Worm (Caenorhabditis elegans): ENCODE measurements around the gene R10D12.1.

R10D12.1 gene

ce11 chrV:13936052-13936451 is 1.6 kb upstream of the R10D12.1 start:
- TF ChIP-seq snpc-1.3 (tag; optimal IDR thresholded peaks at IDR 0.05; ENCODE audit: insufficient read depth) (no peak), egrh-3 (GFP tag; IDR thresholded peaks at IDR 0.05) (no peak), cebp-2 (GFP tag; IDR thresholded peaks at IDR 0.05) (no peak), ama-1 (optimal IDR thresholded peaks at IDR 0.05) (no peak), ama-1 (GFP tag; optimal IDR thresholded peaks at IDR 0.05) (no peak), ets-4 (GFP tag; optimal IDR thresholded peaks at IDR 0.05) (no peak), nhr-90 (tag; optimal IDR thresholded peaks at IDR 0.05) (no peak), egl-44 (GFP tag; IDR thresholded peaks at IDR 0.05) (no peak), akir-1 (GFP tag; optimal IDR thresholded peaks at IDR 0.05) (no peak), T07F8.4 (tag; optimal IDR thresholded peaks at IDR 0.05) (no peak), chd-7 (tag; optimal IDR thresholded peaks at IDR 0.05) (no peak), egl-18 (GFP tag; IDR thresholded peaks at IDR 0.05) (no peak), nfyb-1 (GFP tag; IDR thresholded peaks at IDR 0.05) (no peak), ztf-18 (tag; optimal IDR thresholded peaks at IDR 0.05) (no peak), nhr-179 (tag; optimal IDR thresholded peaks at IDR 0.05) (no peak), Y67H2A.10 (GFP tag; conservative IDR thresholded peaks at IDR 0.05) (no peak), lsy-27 (tag; optimal IDR thresholded peaks at IDR 0.05; ENCODE audit: borderline replicate concordance, insufficient read depth) (no peak), Y56A3A.18 (GFP tag; IDR thresholded peaks at IDR 0.05) (no peak), F33H1.4 (GFP tag; IDR thresholded peaks at IDR 0.05) (no peak), B0261.1 (tag; optimal IDR thresholded peaks at IDR 0.05) (no peak), zim-3 (tag; optimal IDR thresholded peaks at IDR 0.05) (no peak)

- TF ChIP-seq ama-1 (optimal IDR thresholded peaks at IDR 0.05) (no peak), ama-1 (GFP tag; optimal IDR thresholded peaks at IDR 0.05) (no peak), ceh-100 (GFP tag; IDR thresholded peaks at IDR 0.05) (no peak), F23B12.7 (tag; optimal IDR thresholded peaks at IDR 0.05; ENCODE audit: insufficient read depth) (no peak), snpc-1.1 (tag; optimal IDR thresholded peaks at IDR 0.05; ENCODE audit: insufficient read depth) (no peak), snpc-1.3 (tag; optimal IDR thresholded peaks at IDR 0.05; ENCODE audit: insufficient read depth) (no peak), xnd-1 (tag; optimal IDR thresholded peaks at IDR 0.05) (no peak), pbrm-1 (GFP tag; IDR thresholded peaks at IDR 0.05) (no peak), K12H6.12 (tag; optimal IDR thresholded peaks at IDR 0.05) (no peak), nhr-179 (tag; optimal IDR thresholded peaks at IDR 0.05) (no peak), nhr-120 (GFP tag; IDR thresholded peaks at IDR 0.05) (no peak), lin-35 (GFP tag; optimal IDR thresholded peaks at IDR 0.05) (no peak), unc-130 (GFP tag; optimal IDR thresholded peaks at IDR 0.05) (no peak), sdz-38 (tag; optimal IDR thresholded peaks at IDR 0.05) (no peak), Y53F4B.3 (GFP tag; IDR thresholded peaks at IDR 0.05) (no peak), ceh-40 (GFP tag; IDR thresholded peaks at IDR 0.05) (no peak)
Measured at ce11 chrV:13935423-13935822, 978 bp upstream of the R10D12.1 start.

ce11 chrV:13931952-13932351 is 2.5 kb downstream of the R10D12.1 start:
- TF ChIP-seq madf-8 (GFP tag; conservative IDR thresholded peaks at IDR 0.05), result no peak
- no peak for TF ChIP-seq aptf-3 (GFP tag; IDR thresholded peaks at IDR 0.05)
- TF ChIP-seq F10E7.11 (tag; optimal IDR thresholded peaks at IDR 0.05), result no peak
- no peak for TF ChIP-seq hmg-20 (GFP tag; IDR thresholded peaks at IDR 0.05)
- no peak for TF ChIP-seq ceh-27 (GFP tag; optimal IDR thresholded peaks at IDR 0.05)
- no peak for TF ChIP-seq mel-28 (tag; optimal IDR thresholded peaks at IDR 0.05; ENCODE audit: borderline replicate concordance)
- no peak for TF ChIP-seq rcor-1 (GFP tag; IDR thresholded peaks at IDR 0.05)
- no peak for TF ChIP-seq pha-4 (tag; optimal IDR thresholded peaks at IDR 0.05)
- no peak for TF ChIP-seq ccch-3 (GFP tag; optimal IDR thresholded peaks at IDR 0.05)
- TF ChIP-seq lir-1 (GFP tag; conservative IDR thresholded peaks at IDR 0.05), result no peak
- no peak for TF ChIP-seq hsf-1 (GFP tag; IDR thresholded peaks at IDR 0.05)
